Worm (Caenorhabditis elegans): ENCODE measurements around the gene gmps-1.

The gmps-1 gene

DNA sequence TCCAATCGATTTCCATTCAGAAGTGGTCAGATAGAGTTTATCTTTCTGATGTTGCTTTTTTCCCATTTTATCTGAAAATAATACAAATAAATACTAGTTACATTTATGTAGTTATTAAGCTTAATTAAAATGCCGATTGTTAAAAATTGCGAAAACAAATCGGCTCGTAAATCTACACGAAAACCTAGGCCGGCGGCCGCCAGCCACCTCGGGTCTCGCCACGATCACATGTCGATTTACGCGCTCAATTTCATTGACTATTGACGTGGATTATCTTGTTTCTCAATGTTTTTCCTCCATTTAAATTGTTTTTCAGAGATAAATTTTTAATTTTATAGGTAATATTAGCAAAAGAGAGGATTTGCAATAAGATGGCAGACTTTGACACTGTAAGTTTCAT is 4.0 kb upstream of the gmps-1 start, which contains the start of the genes cyn-4 and copz-1 (continued):
- TF ChIP-seq dpl-1 (GFP tag; optimal IDR thresholded peaks at IDR 0.05): peak; percentile 35
- TF ChIP-seq ztf-18 (tag; optimal IDR thresholded peaks at IDR 0.05): peak; percentile 6
- TF ChIP-seq attf-5 (GFP tag; optimal IDR thresholded peaks at IDR 0.05): peak; percentile 88
- TF ChIP-seq ztf-26 (tag; optimal IDR thresholded peaks at IDR 0.05): no peak
- no peak for TF ChIP-seq snpc-1.1 (tag; optimal IDR thresholded peaks at IDR 0.05; ENCODE audit: insufficient read depth)
- TF ChIP-seq ztf-3 (GFP tag; optimal IDR thresholded peaks at IDR 0.05): no peak
- no peak for TF ChIP-seq Y95B8A.8 (GFP tag; IDR thresholded peaks at IDR 0.05)
- TF ChIP-seq repo-1 (tag; optimal IDR thresholded peaks at IDR 0.05): no peak
- TF ChIP-seq T26A5.8 (tag; optimal IDR thresholded peaks at IDR 0.05): no peak
- no peak for TF ChIP-seq Y56A3A.18 (GFP tag; IDR thresholded peaks at IDR 0.05)
- peak; percentile 33 for TF ChIP-seq him-1 (tag; optimal IDR thresholded peaks at IDR 0.05)
- no peak for TF ChIP-seq rec-8 (tag; optimal IDR thresholded peaks at IDR 0.05)
- no peak for TF ChIP-seq hmg-20 (GFP tag; IDR thresholded peaks at IDR 0.05)
- no peak for TF ChIP-seq dpff-1 (tag; optimal IDR thresholded peaks at IDR 0.05)
- peak; percentile 82 for TF ChIP-seq ZK185.1 (tag; optimal IDR thresholded peaks at IDR 0.05; ENCODE audit: poor library complexity, severe bottlenecking)
- no peak for TF ChIP-seq ztf-22 (GFP tag; optimal IDR thresholded peaks at IDR 0.05)
- no peak for TF ChIP-seq hlh-26 (GFP tag; conservative IDR thresholded peaks at IDR 0.05)
- TF ChIP-seq F49E8.2 (tag; optimal IDR thresholded peaks at IDR 0.05; ENCODE audit: insufficient read depth): no peak
- TF ChIP-seq ama-1 (optimal IDR thresholded peaks at IDR 0.05): no peak
- TF ChIP-seq ama-1 (GFP tag; optimal IDR thresholded peaks at IDR 0.05): no peak
- TF ChIP-seq ceh-100 (GFP tag; IDR thresholded peaks at IDR 0.05): no peak
- TF ChIP-seq zim-3 (tag; optimal IDR thresholded peaks at IDR 0.05): no peak
- peak; percentile 21 for TF ChIP-seq nhr-80 (tag; optimal IDR thresholded peaks at IDR 0.05)
- no peak for TF ChIP-seq aptf-3 (GFP tag; IDR thresholded peaks at IDR 0.05)
- TF ChIP-seq B0019.2 (GFP tag; conservative IDR thresholded peaks at IDR 0.05): peak; percentile 84
- no peak for TF ChIP-seq sdz-38 (tag; optimal IDR thresholded peaks at IDR 0.05)
- peak; percentile 40 for TF ChIP-seq efl-1 (GFP tag; optimal IDR thresholded peaks at IDR 0.05)
- no peak for TF ChIP-seq B0336.3 (GFP tag; IDR thresholded peaks at IDR 0.05)
- peak; percentile 58 for TF ChIP-seq madf-10 (tag; optimal IDR thresholded peaks at IDR 0.05)
- no peak for TF ChIP-seq F22D6.2 (tag; optimal IDR thresholded peaks at IDR 0.05)
- no peak for TF ChIP-seq F52B5.7 (tag; optimal IDR thresholded peaks at IDR 0.05)
- no peak for TF ChIP-seq C17E4.6 (GFP tag; IDR thresholded peaks at IDR 0.05)
- peak; percentile 66 for TF ChIP-seq ceh-91 (GFP tag; IDR thresholded peaks at IDR 0.05)
- TF ChIP-seq T07F8.4 (tag; optimal IDR thresholded peaks at IDR 0.05): no peak
- TF ChIP-seq lag-1 (GFP tag; IDR thresholded peaks at IDR 0.05): no peak
- no peak for TF ChIP-seq hsf-1 (GFP tag; IDR thresholded peaks at IDR 0.05)
- no peak for TF ChIP-seq zfh-2 (GFP tag; conservative IDR thresholded peaks at IDR 0.05)
- TF ChIP-seq hlh-12 (tag; optimal IDR thresholded peaks at IDR 0.05): no peak
- TF ChIP-seq tbp1 (GFP tag; optimal IDR thresholded peaks at IDR 0.05): peak; percentile 37
- peak; percentile 55 for TF ChIP-seq lin-40 (tag; optimal IDR thresholded peaks at IDR 0.05)
- no peak for TF ChIP-seq rpc-1 (optimal IDR thresholded peaks at IDR 0.05)
- TF ChIP-seq rpc-1 (tag; optimal IDR thresholded peaks at IDR 0.05): no peak
- no peak for TF ChIP-seq Y53G8AR.9 (GFP tag; conservative IDR thresholded peaks at IDR 0.05)
- no peak for TF ChIP-seq F57A8.1 (GFP tag; optimal IDR thresholded peaks at IDR 0.05)
- no peak for TF ChIP-seq nhr-120 (GFP tag; IDR thresholded peaks at IDR 0.05)
- peak; percentile 83 for TF ChIP-seq unc-130 (GFP tag; optimal IDR thresholded peaks at IDR 0.05)
- no peak for TF ChIP-seq unc-62 (GFP tag; optimal IDR thresholded peaks at IDR 0.05)
- peak; percentile 52; the same call in 1 of the 2 replicates for TF ChIP-seq egl-44 (GFP tag; IDR thresholded peaks at IDR 0.05)
- TF ChIP-seq bed-2 (GFP tag; IDR thresholded peaks at IDR 0.05): 0 out of 2 replicates have a peak, but pooled peaks have one; percentile 56
- TF ChIP-seq rcor-1 (GFP tag; IDR thresholded peaks at IDR 0.05): peak; percentile 43; the same call in 1 of the 2 replicates
